Worm (Caenorhabditis elegans) whole organism, L4 larva: Measurements from ENCODE around the gene F46C5.6.
A peak's percentile ranks its signal among the peaks of the same experiment; 100 is the strongest.

Experiments used
- T20F7.1 ChIP-seq: fragments of 200-800 bp; sonication (Bioruptor generic); optimal IDR thresholded peaks from 2 replicates; lab custom pipeline; 2018; ENCODE audit warnings: mild to moderate bottlenecking, missing genetic modification characterization, missing compliant biosample characterization
- T26A8.4 ChIP-seq: fragments of 200-800 bp; sonication (Bioruptor generic); IDR thresholded peaks from 2 replicates; pipeline ENCODE4 v1.3.6; 2022; ENCODE audit warnings: missing genetic modification characterization, missing compliant biosample characterization
- aha-1 ChIP-seq: fragments of 150-350 bp; peaks from one replicate; lab custom pipeline; 2014; ENCODE audit warnings: missing biosample characterization, missing genetic modification characterization
- arid-1 ChIP-seq: fragments of 200-800 bp; sonication (Bioruptor generic); conservative IDR thresholded peaks from 2 replicates; pipeline ENCODE4 v1.3.6; 2022; ENCODE audit warnings: missing genetic modification reagents, missing genetic modification characterization, missing compliant biosample characterization
- attf-4 ChIP-seq: sonication (generic microtip); optimal IDR thresholded peaks from 3 replicates; lab custom pipeline; 2017; ENCODE audit warnings: missing biosample characterization, missing genetic modification characterization
- daf-16 ChIP-seq, 3 experiments: sonication (generic microtip); optimal IDR thresholded peaks; 2 replicates each; lab custom pipeline; 2016 to 2017; ENCODE audit warnings: missing genetic modification characterization in 3 of 3, missing genetic modification reagents in 3 of 3, mild to moderate bottlenecking in 2 of 3, missing compliant biosample characterization in 2 of 3, missing biosample characterization in 1 of 3, moderate library complexity in 1 of 3
- dpl-1 ChIP-seq: fragments of 150-350 bp; optimal IDR thresholded peaks from 2 replicates; lab custom pipeline; 2014; ENCODE audit warnings: missing biosample characterization, missing genetic modification reagents, missing genetic modification characterization
- dve-1 ChIP-seq: sonication (generic microtip); optimal IDR thresholded peaks from 2 replicates; lab custom pipeline; 2017; ENCODE audit warnings: antibody characterized with exemption, mild to moderate bottlenecking, missing genetic modification characterization, missing compliant biosample characterization; ENCODE audit not compliant: insufficient read depth
- hif-1 ChIP-seq, 2 experiments: sonication (generic microtip); optimal IDR thresholded peaks; 2 replicates each; lab custom pipeline; 2016 to 2017; ENCODE audit warnings: missing compliant biosample characterization in 2 of 2, missing genetic modification characterization in 2 of 2, missing genetic modification reagents in 2 of 2, missing genotype in 2 of 2, mild to moderate bottlenecking in 1 of 2
- lin-29 ChIP-seq: fragments of 200-800 bp; sonication (Bioruptor generic); IDR thresholded peaks from 2 replicates; pipeline ENCODE4 v1.3.6; 2022; ENCODE audit warnings: missing genetic modification reagents, missing genetic modification characterization, missing compliant biosample characterization
- lsy-2 ChIP-seq, 2 experiments: fragments of 150-350 bp in 1 of 2; sonication (generic microtip) in 1 of 2; optimal IDR thresholded peaks; 2 replicates each; lab custom pipeline; 2014 to 2017; ENCODE audit warnings: missing biosample characterization in 2 of 2, missing genetic modification characterization in 2 of 2
- madf-9 ChIP-seq: fragments of 200-800 bp; sonication (Bioruptor generic); conservative IDR thresholded peaks from 2 replicates; pipeline ENCODE4 v1.3.6; 2022; ENCODE audit warnings: missing genetic modification reagents, missing genetic modification characterization, missing compliant biosample characterization
- mdl-1 ChIP-seq, 2 experiments: fragments of 150-350 bp in 1 of 2; sonication (generic microtip) in 1 of 2; optimal IDR thresholded peaks; 2 replicates each; lab custom pipeline; 2014 to 2017; ENCODE audit warnings: missing biosample characterization in 2 of 2, missing genetic modification characterization in 2 of 2
- mes-2 ChIP-seq: sonication (generic microtip); optimal IDR thresholded peaks from 2 replicates; lab custom pipeline; 2016; ENCODE audit warnings: missing genotype, mild to moderate bottlenecking, missing genetic modification characterization, missing compliant biosample characterization; ENCODE audit not compliant: poor library complexity, severe bottlenecking
- nhr-28 ChIP-seq: fragments of 150-350 bp; optimal IDR thresholded peaks from 2 replicates; lab custom pipeline; 2014; ENCODE audit warnings: missing biosample characterization, missing genetic modification characterization
- nhr-6 ChIP-seq: fragments of 150-350 bp; optimal IDR thresholded peaks from 2 replicates; lab custom pipeline; 2014; ENCODE audit warnings: missing biosample characterization, missing genetic modification characterization
- pha-4 ChIP-seq, 2 experiments: fragments of 150-350 bp in 1 of 2; fragments of 200-800 bp in 1 of 2; sonication (Bioruptor generic) in 1 of 2; IDR thresholded peaks in 1 of 2; optimal IDR thresholded peaks in 1 of 2; 2 replicates each; pipeline versions ENCODE4 v1.3.6 to Lab custom; 2014 to 2022; ENCODE audit warnings: missing genetic modification characterization in 2 of 2, missing genetic modification reagents in 2 of 2, missing biosample characterization in 1 of 2, missing compliant biosample characterization in 1 of 2
- pqm-1 ChIP-seq: sonication (generic microtip); optimal IDR thresholded peaks from 2 replicates; lab custom pipeline; 2017; ENCODE audit warnings: missing biosample characterization, missing genetic modification characterization
- rbr-2 ChIP-seq: sonication (generic microtip); optimal IDR thresholded peaks from 2 replicates; lab custom pipeline; 2016; ENCODE audit warnings: missing genotype, missing genetic modification characterization, missing compliant biosample characterization
- set-16 ChIP-seq: fragments of 200-800 bp; sonication (Bioruptor generic); IDR thresholded peaks from 2 replicates; pipeline ENCODE4 v1.3.6; 2022; ENCODE audit warnings: missing genetic modification reagents, missing genetic modification characterization, missing compliant biosample characterization
- skn-1 ChIP-seq: fragments of 150-350 bp; optimal IDR thresholded peaks from 2 replicates; lab custom pipeline; 2014; ENCODE audit warnings: missing biosample characterization, missing genetic modification characterization
- snpc-1.2 ChIP-seq: fragments of 200-800 bp; sonication (Bioruptor generic); IDR thresholded peaks from 2 replicates; pipeline ENCODE4 v1.3.6; 2022; ENCODE audit warnings: missing genetic modification reagents, missing genetic modification characterization, missing compliant biosample characterization
- tra-1 ChIP-seq: fragments of 200-800 bp; sonication (Bioruptor generic); IDR thresholded peaks from 2 replicates; pipeline ENCODE4 v1.3.6; 2022; ENCODE audit warnings: missing genetic modification reagents, missing genetic modification characterization, missing compliant biosample characterization
- unc-39 ChIP-seq: sonication (generic microtip); optimal IDR thresholded peaks from 2 replicates; lab custom pipeline; 2017; ENCODE audit warnings: missing biosample characterization, missing genetic modification characterization
- unc-62 ChIP-seq, 3 experiments: fragments of 150-350 bp in 1 of 3; sonication (generic microtip); optimal IDR thresholded peaks in 2 of 3; peaks in 1 of 3; 1 replicate in 1 of 3; 2 replicates in 2 of 3; lab custom pipeline; 2014 to 2017; ENCODE audit warnings: missing biosample characterization in 3 of 3, missing genetic modification characterization in 3 of 3, missing genetic modification reagents in 3 of 3, missing genotype in 1 of 3
- ztf-11 ChIP-seq: fragments of 150-350 bp; optimal IDR thresholded peaks from 2 replicates; lab custom pipeline; 2014; ENCODE audit warnings: missing biosample characterization, missing genetic modification characterization

F46C5.6 gene

DNA sequence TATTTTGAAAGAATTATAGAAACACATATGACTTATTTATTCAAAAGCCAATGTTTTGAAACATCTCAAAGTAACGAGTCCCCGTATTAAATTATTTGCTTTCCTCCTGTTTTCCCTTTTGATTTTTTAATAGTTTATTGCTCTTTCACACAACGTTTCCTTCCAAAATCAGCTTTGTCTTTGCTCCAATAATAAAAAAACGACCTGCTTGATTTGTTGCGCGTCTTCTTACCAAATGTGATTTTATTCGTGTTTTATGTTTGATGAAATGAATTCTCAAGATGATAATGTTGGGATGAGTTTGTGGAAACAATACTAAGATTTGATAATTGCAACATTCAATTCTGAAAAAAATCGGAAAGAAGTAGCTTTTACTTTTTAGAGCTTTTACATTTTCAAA is 32.0 kb downstream of the F46C5.6 start:
- TF ChIP-seq T26A8.4 (GFP tag; lab: Robert Waterston, UW), result peak; percentile 12
- peak; percentile 29 for TF ChIP-seq nhr-28 (tag; lab: Kevin White, UChicago)
- TF ChIP-seq madf-9, result no peak
- no peak for TF ChIP-seq lsy-2 (tag; optimal IDR thresholded peaks at IDR 0.05; lab: Kevin White, UChicago)
- 0 out of 2 replicates have a peak, but pooled peaks have one; percentile 26 for TF ChIP-seq snpc-1.2 (GFP tag; lab: Robert Waterston, UW)
- TF ChIP-seq unc-62 (GFP tag; optimal IDR thresholded peaks at IDR 0.05 in 1 of 2; lab: Kevin White, UChicago), result peak in 1 of 2 experiments; percentile 91
- TF ChIP-seq unc-62 (tag; optimal IDR thresholded peaks at IDR 0.05; lab: Kevin White, UChicago), result no peak
- TF ChIP-seq rbr-2 (tag; lab: Kevin White, UChicago), result no peak
- no peak for TF ChIP-seq dpl-1 (GFP tag; lab: Kevin White, UChicago)

- no peak for TF ChIP-seq dve-1 (tag; lab: Kevin White, UChicago)
- TF ChIP-seq ztf-11 (tag; lab: Kevin White, UChicago), result no peak
- TF ChIP-seq nhr-28 (tag; lab: Kevin White, UChicago), result peak; percentile 51
- peak; percentile 70; the same call in 1 of the 2 replicates for TF ChIP-seq T26A8.4 (GFP tag; lab: Robert Waterston, UW)
- TF ChIP-seq skn-1 (tag; lab: Kevin White, UChicago), result no peak
- no peak for TF ChIP-seq unc-39
Observed at ce11 chrII:8811825-8812224, 32.5 kb downstream of the F46C5.6 start.

ce11 chrII:8810679-8811413 is 33.5 kb downstream of the F46C5.6 start, which contains the start of the genes F46C5.9 and rer-1:
F46C5.9 (minus strand) TSS chrII:8810729.
rer-1 (plus strand) TSS chrII:8811370.
- TF ChIP-seq T20F7.1 (peak; percentile 33), rbr-2 (tag; lab: Kevin White, UChicago) (peak; percentile 32), mes-2 (peak; percentile 26), lin-29 (GFP tag; lab: Robert Waterston, UW) (no peak), nhr-28 (tag; lab: Kevin White, UChicago) (peak; percentile 7), nhr-6 (tag; lab: Kevin White, UChicago) (peak; percentile 5), mdl-1 (tag; optimal IDR thresholded peaks at IDR 0.05; lab: Kevin White, UChicago) (no peak), pha-4 (GFP tag; IDR thresholded peaks at IDR 0.05; lab: Robert Waterston, UW) (no peak), pha-4 (tag; optimal IDR thresholded peaks at IDR 0.05; lab: Kevin White, UChicago) (peak; percentile 75), daf-16 (GFP tag; optimal IDR thresholded peaks at IDR 0.05; lab: Kevin White, UChicago) (no peak), daf-16 (tag; optimal IDR thresholded peaks at IDR 0.05; lab: Kevin White, UChicago) (peak; percentile 30), dve-1 (tag; lab: Kevin White, UChicago) (peak; percentile 11), arid-1 (GFP tag; lab: Robert Waterston, UW) (no peak), aha-1 (tag; lab: Kevin White, UChicago) (peak; percentile 55), tra-1 (GFP tag; lab: Robert Waterston, UW) (no peak), hif-1 (tag; optimal IDR thresholded peaks at IDR 0.05; lab: Kevin White, UChicago) (peak in 1 of 2 experiments; percentile 7), lsy-2 (tag; optimal IDR thresholded peaks at IDR 0.05; lab: Kevin White, UChicago) (peak in 1 of 2 experiments; percentile 75), dpl-1 (GFP tag; lab: Kevin White, UChicago) (peak; percentile 27)

DNA sequence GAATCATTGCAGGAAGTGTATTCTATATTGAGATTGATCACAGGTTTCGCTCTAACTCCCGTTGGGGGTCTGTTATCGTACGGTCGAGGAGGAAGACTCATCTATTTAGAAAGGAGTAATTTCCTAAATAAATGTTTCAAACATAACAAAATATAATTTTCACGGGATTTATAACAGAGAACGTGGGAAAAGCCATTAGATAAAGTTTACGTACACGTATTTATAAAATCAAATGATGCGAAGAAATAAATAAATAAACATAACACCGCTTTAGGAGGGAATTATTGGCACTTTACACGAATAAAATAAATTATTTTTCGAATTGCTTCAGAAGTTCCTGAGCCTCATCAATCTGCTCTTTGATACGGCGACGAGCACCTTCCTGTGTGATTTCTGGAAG is 35.8 kb downstream of the F46C5.6 start, which contains the start of gene F07H5.10:
F07H5.10 (minus strand) TSS at position 101 of the 400 bp plus-strand sequence.
- TF ChIP-seq attf-4 (tag; lab: Kevin White, UChicago), result no peak
- TF ChIP-seq aha-1 (tag; lab: Kevin White, UChicago), result peak; percentile 23
- no peak for TF ChIP-seq mes-2

- TF ChIP-seq pqm-1 (tag; lab: Kevin White, UChicago) (peak; percentile 18), set-16 (GFP tag; lab: Robert Waterston, UW) (no peak)
Observed at ce11 chrII:8806921-8807320, 37.4 kb downstream of the F46C5.6 start, which contains the start of gene pho-13. pho-13 (minus strand) TSS chrII:8807021.
